Fruit fly (Drosophila melanogaster): ENCODE results near the gene Dci.

Dci gene

dm6 chr3L:819297-819886 lies 31.8 kb upstream of the Dci start (continued):
- TF ChIP-seq pros (GFP tag; optimal IDR thresholded peaks at IDR 0.05) (peak; percentile 3), Ets65A (GFP tag) (peak; percentile 97), gsb-n (tag; optimal IDR thresholded peaks at IDR 0.05) (peak; percentile 73), CG2712 (tag; optimal IDR thresholded peaks at IDR 0.05) (peak; percentile 81), Six4 (GFP tag; optimal IDR thresholded peaks at IDR 0.05) (peak; percentile 85), ftz-f1 (GFP tag; optimal IDR thresholded peaks at IDR 0.05) (peak; percentile 77), nom (GFP tag; optimal IDR thresholded peaks at IDR 0.05) (no peak), GATAe (GFP tag; conservative IDR thresholded peaks at IDR 0.05) (peak; percentile 66; the same call in 1 of the 2 replicates), Doc3 (GFP tag; IDR thresholded peaks at IDR 0.05; ENCODE audit: partially characterized antibody) (no peak), run (tag; optimal IDR thresholded peaks at IDR 0.05) (peak; percentile 69), zfh1 (GFP tag; IDR thresholded peaks at IDR 0.05) (peak; percentile 94), lbe (GFP tag; optimal IDR thresholded peaks at IDR 0.05) (no peak), CG12071 (GFP tag; optimal IDR thresholded peaks at IDR 0.05) (peak; percentile 92), HmgZ (tag; optimal IDR thresholded peaks at IDR 0.05) (peak; percentile 77)

- no peak for TF ChIP-seq hkb (optimal IDR thresholded peaks at IDR 0.05)
- TF ChIP-seq hkb (GFP tag; IDR thresholded peaks at IDR 0.05): peak; percentile 89
- TF ChIP-seq Bgb (GFP tag; IDR thresholded peaks at IDR 0.05; ENCODE audit: partially characterized antibody): no peak
- TF ChIP-seq CG8944 (GFP tag; optimal IDR thresholded peaks at IDR 0.05): peak; percentile 18
- peak; percentile 80 for TF ChIP-seq lmd (GFP tag; IDR thresholded peaks at IDR 0.05)
- peak; percentile 82 for TF ChIP-seq sisA (GFP tag; IDR thresholded peaks at IDR 0.05)
- no peak for TF ChIP-seq CG13287 (GFP tag; IDR thresholded peaks at IDR 0.05; ENCODE audit: partially characterized antibody)
- peak; percentile 58 for TF ChIP-seq CG12659 (GFP tag; optimal IDR thresholded peaks at IDR 0.05)
- no peak for TF ChIP-seq inv (GFP tag; IDR thresholded peaks at IDR 0.05; ENCODE audit: partially characterized antibody)
- TF ChIP-seq bowl (GFP tag; IDR thresholded peaks at IDR 0.05): no peak
- TF ChIP-seq CG5245 (GFP tag; optimal IDR thresholded peaks at IDR 0.05): peak; percentile 41
- peak; percentile 54 for TF ChIP-seq bcd (GFP tag; optimal IDR thresholded peaks at IDR 0.05)
- TF ChIP-seq CG3995 (GFP tag; optimal IDR thresholded peaks at IDR 0.05): no peak
- TF ChIP-seq peb (GFP tag; IDR thresholded peaks at IDR 0.05): peak; percentile 40; the same call in 1 of the 2 replicates
- peak; percentile 80 for TF ChIP-seq H15 (GFP tag; IDR thresholded peaks at IDR 0.05)
- TF ChIP-seq eyg (GFP tag; optimal IDR thresholded peaks at IDR 0.05): no peak
- TF ChIP-seq hb (GFP tag; IDR thresholded peaks at IDR 0.05; ENCODE audit: partially characterized antibody): no peak
- TF ChIP-seq CG5180 (GFP tag; optimal IDR thresholded peaks at IDR 0.05): peak; percentile 22
- TF ChIP-seq CG10274 (GFP tag; optimal IDR thresholded peaks at IDR 0.05): no peak
- TF ChIP-seq Fer3 (tag; optimal IDR thresholded peaks at IDR 0.05): peak; percentile 65
- no peak for TF ChIP-seq Dip3 (GFP tag; optimal IDR thresholded peaks at IDR 0.05)
- TF ChIP-seq CTCF (GFP tag; optimal IDR thresholded peaks at IDR 0.05): no peak
- peak; percentile 28; the same call in 1 of the 2 replicates for TF ChIP-seq CG4404 (GFP tag; IDR thresholded peaks at IDR 0.05)
- peak; percentile 86 for TF ChIP-seq CG17359 (tag; optimal IDR thresholded peaks at IDR 0.05)
- TF ChIP-seq nerfin-1 (tag; optimal IDR thresholded peaks at IDR 0.05): peak; percentile 58
- TF ChIP-seq HLH3B (GFP tag; IDR thresholded peaks at IDR 0.05): peak; percentile 81
- TF ChIP-seq ci (GFP tag; IDR thresholded peaks at IDR 0.05): peak; percentile 92
- no peak for TF ChIP-seq CG12236 (GFP tag; optimal IDR thresholded peaks at IDR 0.05)
- TF ChIP-seq cg (GFP tag; optimal IDR thresholded peaks at IDR 0.05): no peak
- no peak for TF ChIP-seq Dp (GFP tag; optimal IDR thresholded peaks at IDR 0.05)
- TF ChIP-seq sima (GFP tag; optimal IDR thresholded peaks at IDR 0.05): no peak
- TF ChIP-seq CG14014 (GFP tag; IDR thresholded peaks at IDR 0.05): peak; percentile 78
- TF ChIP-seq gsb-n (tag; optimal IDR thresholded peaks at IDR 0.05): peak; percentile 58
- peak; percentile 68 to 80 for TF ChIP-seq bsh (GFP tag; optimal IDR thresholded peaks at IDR 0.05)
- TF ChIP-seq CG18011 (GFP tag; optimal IDR thresholded peaks at IDR 0.05): no peak
- TF ChIP-seq CG9609 (GFP tag; optimal IDR thresholded peaks at IDR 0.05): no peak
- TF ChIP-seq CG30403 (GFP tag; optimal IDR thresholded peaks at IDR 0.05): peak; percentile 68
Measured at dm6 chr3L:820332-820731, 30.8 kb upstream of the Dci start.

All from whole organism, embryonic.